Worm (Caenorhabditis elegans) whole organism, L3 larva: ENCODE measurements around the gene C04G2.5.

Source experiments
- R02D3.7 ChIP-seq: fragments of 150-350 bp; optimal IDR thresholded peaks from 2 replicates; lab custom pipeline; 2014; ENCODE audit warnings: missing biosample characterization, missing genetic modification characterization
- ZK546.5 ChIP-seq: sonication (generic microtip); optimal IDR thresholded peaks from 2 replicates; lab custom pipeline; 2017; ENCODE audit warnings: missing biosample characterization, missing genetic modification characterization
- aly-2 ChIP-seq: fragments of 150-350 bp; optimal IDR thresholded peaks from 2 replicates; lab custom pipeline; 2014; ENCODE audit warnings: missing biosample characterization, missing genetic modification characterization
- ceh-82 ChIP-seq: fragments of 150-350 bp; optimal IDR thresholded peaks from 2 replicates; lab custom pipeline; 2014; ENCODE audit warnings: missing biosample characterization, missing genetic modification characterization
- elt-2 ChIP-seq: sonication (generic microtip); optimal IDR thresholded peaks from 2 replicates; lab custom pipeline; 2016; ENCODE audit warnings: missing genetic modification reagents, mild to moderate bottlenecking, missing genetic modification characterization, missing compliant biosample characterization
- lin-15B ChIP-seq: fragments of 150-350 bp; optimal IDR thresholded peaks from 2 replicates; lab custom pipeline; 2014; ENCODE audit warnings: missing biosample characterization, missing genetic modification characterization
- mml-1 ChIP-seq: fragments of 150-350 bp; sonication (generic microtip); optimal IDR thresholded peaks from 3 replicates; lab custom pipeline; 2014; ENCODE audit warnings: missing biosample characterization, missing genetic modification characterization
- nhr-25 ChIP-seq: sonication (generic microtip); optimal IDR thresholded peaks from 2 replicates; lab custom pipeline; 2017; ENCODE audit warnings: missing biosample characterization, missing genetic modification characterization
- nhr-28 ChIP-seq: fragments of 150-350 bp; optimal IDR thresholded peaks from 2 replicates; lab custom pipeline; 2014; ENCODE audit warnings: missing biosample characterization, missing genetic modification characterization
- nhr-43 ChIP-seq: sonication (generic microtip); optimal IDR thresholded peaks from 2 replicates; lab custom pipeline; 2016; ENCODE audit warnings: mild to moderate bottlenecking, missing genetic modification characterization, missing compliant biosample characterization; ENCODE audit not compliant: poor library complexity, severe bottlenecking
- ztf-11 ChIP-seq: fragments of 150-350 bp; optimal IDR thresholded peaks from 2 replicates; lab custom pipeline; 2014; ENCODE audit warnings: missing biosample characterization, missing genetic modification characterization

DNA sequence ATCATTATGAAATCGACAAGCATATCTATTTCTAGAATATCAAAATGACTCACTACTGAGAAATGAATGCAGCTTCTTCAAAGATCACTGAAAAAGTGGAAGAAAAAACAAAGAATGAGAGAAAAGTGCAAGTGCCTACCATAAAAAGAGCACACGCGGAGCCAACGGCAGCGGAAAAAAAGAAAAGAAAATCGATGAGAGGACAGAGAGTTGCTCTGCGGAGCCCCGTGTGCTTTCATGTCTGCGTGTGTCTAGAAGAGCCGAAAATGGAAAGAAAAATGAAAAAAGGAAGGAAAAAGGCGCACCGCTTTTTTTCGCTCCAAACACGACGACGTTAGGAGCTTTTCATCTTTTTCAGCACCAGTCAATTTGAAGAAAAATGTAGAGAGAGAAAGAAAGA is 32.3 kb downstream of the C04G2.5 start, which contains the start of gene ipla-7:
- TF ChIP-seq R02D3.7, result no peak
- no peak for TF ChIP-seq ceh-82 (tag; lab: Kevin White, UChicago)
- no peak for TF ChIP-seq ztf-11
- TF ChIP-seq mml-1 (tag; lab: Kevin White, UChicago), result no peak
- TF ChIP-seq nhr-43 (tag; lab: Kevin White, UChicago), result no peak
- TF ChIP-seq lin-15B (tag; lab: Kevin White, UChicago), result peak; percentile 12
- TF ChIP-seq nhr-25, result no peak
- TF ChIP-seq elt-2 (tag; lab: Kevin White, UChicago), result peak; percentile 14
- no peak for TF ChIP-seq ZK546.5 (tag; lab: Kevin White, UChicago)
- no peak for TF ChIP-seq aly-2 (tag; lab: Kevin White, UChicago)
- TF ChIP-seq nhr-28 (tag; lab: Kevin White, UChicago), result no peak
